Fruit fly (Drosophila melanogaster): ENCODE measurements around the gene pan.
A peak's percentile ranks its signal among the peaks of the same experiment; 100 is the strongest.

DNA sequence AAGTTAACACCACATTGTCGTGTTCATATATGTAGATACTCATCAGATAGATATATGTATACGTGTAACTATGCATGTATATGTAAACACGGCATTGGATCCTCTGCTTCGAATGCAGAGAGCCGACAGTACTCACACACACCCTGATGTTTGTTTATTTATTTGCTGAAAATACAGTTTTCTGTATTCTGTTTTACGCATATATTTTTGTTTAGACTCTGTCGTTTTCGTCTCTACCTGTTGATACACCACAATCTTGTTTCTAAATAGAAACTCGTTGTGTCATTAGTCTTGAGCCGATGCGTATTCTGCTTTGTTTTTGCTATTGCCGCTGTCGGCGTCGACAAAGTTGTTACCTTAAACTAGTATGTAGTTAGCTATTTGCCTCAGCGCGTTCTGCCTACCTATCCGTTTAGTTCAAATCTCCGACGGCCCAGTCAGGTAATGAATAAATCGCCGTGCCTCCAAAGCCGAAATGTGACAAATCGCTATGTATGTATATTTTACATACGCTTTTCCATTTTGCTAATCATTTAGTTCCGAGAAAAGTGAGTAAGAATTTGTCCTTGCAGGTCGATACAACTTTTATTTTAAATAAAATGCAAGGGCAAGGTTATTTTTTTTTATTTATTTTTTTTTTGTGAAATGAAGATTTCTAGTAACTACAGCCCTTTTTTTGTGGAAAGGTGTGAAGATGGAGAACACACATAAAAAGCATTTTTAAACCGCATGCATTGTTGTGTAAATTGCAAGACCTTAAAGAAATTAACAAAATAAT, 1.2 kb downstream of the pan start:
- TF ChIP-seq Pif1A (GFP tag; optimal IDR thresholded peaks at IDR 0.05): no peak
- peak; percentile 46 for TF ChIP-seq D1 (tag; optimal IDR thresholded peaks at IDR 0.05)
- TF ChIP-seq CG17806 (tag; optimal IDR thresholded peaks at IDR 0.05): no peak
- no peak for TF ChIP-seq Snoo (tag; optimal IDR thresholded peaks at IDR 0.05)
- no peak for TF ChIP-seq Ets98B (GFP tag; IDR thresholded peaks at IDR 0.05)
- no peak for TF ChIP-seq CG12605 (GFP tag; IDR thresholded peaks at IDR 0.05)

All from whole organism, pupa.